Worm (Caenorhabditis elegans) whole organism, L1 larva: Measurements from ENCODE around the gene T28A8.3.
A peak's percentile ranks its signal among the peaks of the same experiment; 100 is the strongest.

ENCODE experiments used
- C04F5.9 ChIP-seq: sonication (generic microtip); optimal IDR thresholded peaks from 2 replicates; lab custom pipeline; 2016; ENCODE audit warnings: missing genetic modification characterization, missing compliant biosample characterization
- F16B12.6 ChIP-seq: fragments of 150-350 bp; optimal IDR thresholded peaks from 2 replicates; lab custom pipeline; 2014; ENCODE audit warnings: missing biosample characterization, missing genetic modification characterization
- aha-1 ChIP-seq: fragments of 150-350 bp; optimal IDR thresholded peaks from 2 replicates; lab custom pipeline; 2014; ENCODE audit warnings: missing biosample characterization, missing genetic modification characterization
- alr-1 ChIP-seq: fragments of 200-800 bp; sonication (Bioruptor generic); optimal IDR thresholded peaks from 2 replicates; lab custom pipeline; 2018; ENCODE audit warnings: borderline replicate concordance, mild to moderate bottlenecking, missing genetic modification characterization, missing compliant biosample characterization
- aly-2 ChIP-seq: fragments of 150-350 bp; optimal IDR thresholded peaks from 2 replicates; lab custom pipeline; 2014; ENCODE audit warnings: missing biosample characterization, missing genetic modification characterization
- ama-1 ChIP-seq: fragments of 150-350 bp; optimal IDR thresholded peaks from 2 replicates; lab custom pipeline; 2014
- blmp-1 ChIP-seq: fragments of 150-350 bp; optimal IDR thresholded peaks from 2 replicates; lab custom pipeline; 2014; ENCODE audit warnings: missing biosample characterization, missing genetic modification characterization
- ceh-63 ChIP-seq: fragments of 200-800 bp; sonication (Bioruptor generic); optimal IDR thresholded peaks from 2 replicates; lab custom pipeline; 2018; ENCODE audit warnings: mild to moderate bottlenecking, missing genetic modification characterization, missing compliant biosample characterization
- ceh-90 ChIP-seq: sonication (generic microtip); optimal IDR thresholded peaks from 2 replicates; lab custom pipeline; 2016; ENCODE audit warnings: missing genetic modification characterization, missing compliant biosample characterization
- dpl-1 ChIP-seq, 3 experiments: fragments of 150-350 bp in 2 of 3; sonication (generic microtip) in 1 of 3; optimal IDR thresholded peaks; 2 replicates each; lab custom pipeline; 2014 to 2017; ENCODE audit warnings: missing biosample characterization in 3 of 3, missing genetic modification characterization in 3 of 3, missing genetic modification reagents in 3 of 3
- efl-1 ChIP-seq, 4 experiments: fragments of 150-350 bp; optimal IDR thresholded peaks in 3 of 4; peaks in 1 of 4; 1 replicate in 1 of 4; 2 replicates in 3 of 4; lab custom pipeline; 2014; ENCODE audit warnings: missing biosample characterization in 2 of 4, missing genetic modification characterization in 2 of 4, missing genetic modification reagents in 2 of 4
- egl-13 ChIP-seq: sonication (generic microtip); optimal IDR thresholded peaks from 2 replicates; lab custom pipeline; 2016; ENCODE audit warnings: missing genotype, missing genetic modification reagents, missing genetic modification characterization, missing compliant biosample characterization
- egl-27 ChIP-seq, 2 experiments: fragments of 150-350 bp in 1 of 2; sonication (generic microtip); optimal IDR thresholded peaks; 3 replicates each; lab custom pipeline; 2017 to 2018; ENCODE audit warnings: missing biosample characterization in 2 of 2, missing genetic modification characterization in 2 of 2, missing genetic modification reagents in 2 of 2
- elt-2 ChIP-seq: sonication (generic microtip); optimal IDR thresholded peaks from 2 replicates; lab custom pipeline; 2016; ENCODE audit warnings: missing genetic modification characterization, mild to moderate bottlenecking, inconsistent platforms, missing compliant biosample characterization, missing genetic modification reagents
- elt-3 ChIP-seq, 6 experiments: fragments of 150-350 bp in 1 of 6; sonication (generic microtip); optimal IDR thresholded peaks; 2 replicates each; lab custom pipeline; 2017 to 2018; ENCODE audit warnings: missing biosample characterization in 6 of 6, missing genetic modification characterization in 6 of 6, inconsistent platforms in 1 of 6
- ets-5 ChIP-seq: fragments of 200-800 bp; sonication (Bioruptor generic); IDR thresholded peaks from 2 replicates; pipeline ENCODE4 v1.3.6; 2022; ENCODE audit warnings: missing genetic modification characterization, missing compliant biosample characterization
- fkh-4 ChIP-seq: sonication (generic microtip); optimal IDR thresholded peaks from 2 replicates; lab custom pipeline; 2016; ENCODE audit warnings: missing compliant biosample characterization, missing genetic modification characterization, borderline replicate concordance
- hlh-17 ChIP-seq: fragments of 200-800 bp; sonication (Bioruptor generic); optimal IDR thresholded peaks from 2 replicates; lab custom pipeline; 2018; ENCODE audit warnings: missing genetic modification characterization, mild to moderate bottlenecking, missing compliant biosample characterization, moderate library complexity, borderline replicate concordance
- hlh-4 ChIP-seq: sonication (generic microtip); optimal IDR thresholded peaks from 2 replicates; lab custom pipeline; 2016; ENCODE audit warnings: mild to moderate bottlenecking, missing genetic modification characterization, missing compliant biosample characterization
- irx-1 ChIP-seq: sonication (generic microtip); optimal IDR thresholded peaks from 2 replicates; lab custom pipeline; 2016; ENCODE audit warnings: missing genetic modification characterization, missing compliant biosample characterization
- isw-1 ChIP-seq: fragments of 200-800 bp; sonication (Bioruptor generic); IDR thresholded peaks from 2 replicates; pipeline ENCODE4 v1.3.6; 2022; ENCODE audit warnings: missing genetic modification characterization, missing compliant biosample characterization
- jun-1 ChIP-seq: fragments of 150-350 bp; optimal IDR thresholded peaks from 2 replicates; lab custom pipeline; 2014; ENCODE audit warnings: missing biosample characterization, missing genetic modification reagents, missing genetic modification characterization
- lin-14 ChIP-seq: fragments of 200-800 bp; sonication (Bioruptor generic); optimal IDR thresholded peaks from 2 replicates; lab custom pipeline; 2018; ENCODE audit warnings: mild to moderate bottlenecking, missing genetic modification characterization, moderate library complexity, missing compliant biosample characterization
- lin-35 ChIP-seq, 2 experiments: fragments of 150-350 bp; optimal IDR thresholded peaks; 2 replicates each; lab custom pipeline; 2014; ENCODE audit warnings: missing biosample characterization in 2 of 2, missing genetic modification characterization in 2 of 2, missing genetic modification reagents in 2 of 2
- lin-39 ChIP-seq: fragments of 150-350 bp; optimal IDR thresholded peaks from 2 replicates; lab custom pipeline; 2014; ENCODE audit warnings: missing biosample characterization, missing genetic modification reagents, missing genetic modification characterization
- lir-3 ChIP-seq: sonication (generic microtip); optimal IDR thresholded peaks from 2 replicates; lab custom pipeline; 2016; ENCODE audit warnings: mild to moderate bottlenecking, missing genetic modification characterization, moderate library complexity, missing compliant biosample characterization; ENCODE audit not compliant: poor library complexity
- mdl-1 ChIP-seq, 2 experiments: fragments of 150-350 bp; optimal IDR thresholded peaks; 2 replicates each; lab custom pipeline; 2014 to 2017; ENCODE audit warnings: missing biosample characterization in 2 of 2, missing genetic modification characterization in 2 of 2, inconsistent platforms in 1 of 2
- mef-2 ChIP-seq: fragments of 150-350 bp; optimal IDR thresholded peaks from 2 replicates; lab custom pipeline; 2014; ENCODE audit warnings: missing biosample characterization, missing genetic modification characterization
- nhr-237 ChIP-seq: fragments of 150-350 bp; optimal IDR thresholded peaks from 2 replicates; lab custom pipeline; 2014; ENCODE audit warnings: missing biosample characterization, missing genetic modification characterization
- nhr-28 ChIP-seq: fragments of 150-350 bp; optimal IDR thresholded peaks from 2 replicates; lab custom pipeline; 2014; ENCODE audit warnings: missing biosample characterization, missing genetic modification characterization
- nhr-71 ChIP-seq: sonication (generic microtip); optimal IDR thresholded peaks from 2 replicates; lab custom pipeline; 2016; ENCODE audit warnings: mild to moderate bottlenecking, missing genetic modification characterization, moderate library complexity, missing compliant biosample characterization
- nhr-76 ChIP-seq: sonication (generic microtip); optimal IDR thresholded peaks from 2 replicates; lab custom pipeline; 2017; ENCODE audit warnings: missing biosample characterization, missing genetic modification characterization
- nhr-84 ChIP-seq: sonication (generic microtip); optimal IDR thresholded peaks from 2 replicates; lab custom pipeline; 2017; ENCODE audit warnings: missing biosample characterization, missing genetic modification characterization
- nhr-85 ChIP-seq: sonication (generic microtip); peaks from one replicate; lab custom pipeline; 2016; ENCODE audit warnings: missing genetic modification characterization, inconsistent platforms, missing compliant biosample characterization
- pqm-1 ChIP-seq: sonication (generic microtip); optimal IDR thresholded peaks from 3 replicates; lab custom pipeline; 2017; ENCODE audit warnings: missing biosample characterization, missing genetic modification characterization
- rnt-1 ChIP-seq: sonication (generic microtip); optimal IDR thresholded peaks from 2 replicates; lab custom pipeline; 2016; ENCODE audit warnings: mild to moderate bottlenecking, missing genetic modification characterization, moderate library complexity, missing compliant biosample characterization
- sox-4 ChIP-seq: sonication (generic microtip); optimal IDR thresholded peaks from 2 replicates; lab custom pipeline; 2016; ENCODE audit warnings: missing genetic modification characterization, missing compliant biosample characterization
- sptf-1 ChIP-seq: fragments of 150-350 bp; optimal IDR thresholded peaks from 2 replicates; lab custom pipeline; 2014; ENCODE audit warnings: missing biosample characterization, missing genetic modification characterization
- swsn-7 ChIP-seq: sonication (generic microtip); optimal IDR thresholded peaks from 2 replicates; lab custom pipeline; 2016; ENCODE audit warnings: missing genetic modification characterization, missing compliant biosample characterization
- unc-130 ChIP-seq: fragments of 150-350 bp; optimal IDR thresholded peaks from 2 replicates; lab custom pipeline; 2017; ENCODE audit warnings: missing biosample characterization, missing genetic modification characterization, inconsistent platforms
- unc-30 ChIP-seq: sonication (generic microtip); optimal IDR thresholded peaks from 2 replicates; lab custom pipeline; 2017; ENCODE audit warnings: missing biosample characterization, missing genetic modification characterization
- unc-62 ChIP-seq: fragments of 150-350 bp; optimal IDR thresholded peaks from 2 replicates; lab custom pipeline; 2014; ENCODE audit warnings: missing biosample characterization, missing genetic modification reagents, missing genetic modification characterization
- unc-98 ChIP-seq: fragments of 200-800 bp; sonication (Bioruptor generic); IDR thresholded peaks from 2 replicates; pipeline ENCODE4 v1.3.6; 2022; ENCODE audit warnings: missing genetic modification characterization, missing compliant biosample characterization
- vab-15 ChIP-seq: sonication (generic microtip); optimal IDR thresholded peaks from 2 replicates; lab custom pipeline; 2017; ENCODE audit warnings: missing genotype, mild to moderate bottlenecking, missing genetic modification characterization, missing compliant biosample characterization

The T28A8.3 gene

DNA sequence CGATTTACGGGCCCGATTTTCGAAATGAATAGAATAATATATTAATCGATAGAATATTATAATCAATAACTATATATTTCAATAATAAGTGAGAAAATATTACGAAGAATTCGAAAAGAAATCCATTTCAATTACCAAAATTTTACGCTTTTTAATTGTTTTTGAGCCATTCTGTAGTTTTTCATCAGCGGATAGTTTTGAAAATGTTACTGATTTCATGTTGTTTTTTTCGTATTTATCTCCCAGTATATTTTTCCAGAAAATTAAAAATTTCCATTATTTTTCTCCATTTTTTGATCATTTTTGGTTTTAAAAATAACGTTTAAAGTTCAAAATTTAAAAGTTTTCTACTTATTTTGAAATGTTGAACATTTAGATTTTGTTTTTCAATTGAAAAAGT, at the start of gene T28A8.3:
TSS of gene T28A8.3 (plus strand) at position 301 of the 400 bp plus-strand sequence.
- TF ChIP-seq ama-1 (lab: Kevin White, UChicago) (no peak), isw-1 (no peak), C04F5.9 (tag; lab: Kevin White, UChicago) (no peak), nhr-71 (tag; lab: Kevin White, UChicago) (no peak), ceh-63 (GFP tag; lab: Kevin White, UChicago) (no peak), blmp-1 (tag; lab: Kevin White, UChicago) (no peak), pqm-1 (no peak), nhr-85 (no peak), sptf-1 (tag; lab: Kevin White, UChicago) (no peak), hlh-4 (tag; lab: Kevin White, UChicago) (no peak), vab-15 (tag; lab: Kevin White, UChicago) (no peak), lin-39 (tag; lab: Kevin White, UChicago) (no peak), elt-3 (tag; optimal IDR thresholded peaks at IDR 0.05; lab: Kevin White, UChicago) (no peak), aly-2 (tag; lab: Kevin White, UChicago) (no peak), swsn-7 (tag; lab: Kevin White, UChicago) (no peak), dpl-1 (GFP tag; optimal IDR thresholded peaks at IDR 0.05; lab: Kevin White, UChicago) (no peak), ets-5 (no peak)
- TF ChIP-seq, all 84 proteins: peak for 0

DNA sequence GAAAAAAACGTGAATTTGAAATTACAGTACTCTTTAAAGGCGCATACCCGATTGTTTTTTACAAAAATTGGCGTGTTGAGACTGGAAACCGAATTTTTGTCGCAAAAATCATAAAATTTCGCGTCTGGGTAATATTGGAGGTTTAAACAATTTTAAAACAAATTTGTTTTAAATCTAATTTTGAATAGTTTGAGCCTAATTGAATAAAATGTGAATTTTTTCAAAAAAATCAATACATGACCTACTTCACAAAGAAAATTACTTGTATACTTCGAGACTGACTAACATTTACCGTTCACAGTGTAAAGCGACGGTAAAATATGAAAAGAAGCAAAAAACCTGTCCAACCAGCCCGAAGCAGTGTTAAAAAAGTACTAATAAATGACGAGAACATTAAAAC, 48.5 kb upstream of the T28A8.3 start:
- TF ChIP-seq nhr-28 (tag; lab: Kevin White, UChicago) (no peak), elt-2 (tag; lab: Kevin White, UChicago) (no peak), hlh-4 (tag; lab: Kevin White, UChicago) (no peak), C04F5.9 (tag; lab: Kevin White, UChicago) (no peak), nhr-76 (tag; lab: Kevin White, UChicago) (no peak), sox-4 (tag; lab: Kevin White, UChicago) (no peak), efl-1 (optimal IDR thresholded peaks at IDR 0.05; lab: Kevin White, UChicago) (no peak), efl-1 (GFP tag; optimal IDR thresholded peaks at IDR 0.05 in 1 of 2; lab: Kevin White, UChicago) (no peak), aly-2 (tag; lab: Kevin White, UChicago) (no peak), mdl-1 (tag; optimal IDR thresholded peaks at IDR 0.05; lab: Kevin White, UChicago) (no peak), lir-3 (tag; lab: Kevin White, UChicago) (no peak), alr-1 (tag; lab: Kevin White, UChicago) (no peak), nhr-84 (tag; lab: Kevin White, UChicago) (no peak), aha-1 (tag; lab: Kevin White, UChicago) (no peak), vab-15 (tag; lab: Kevin White, UChicago) (no peak), lin-35 (GFP tag; optimal IDR thresholded peaks at IDR 0.05; lab: Kevin White, UChicago) (no peak), swsn-7 (tag; lab: Kevin White, UChicago) (no peak), jun-1 (tag; lab: Kevin White, UChicago) (no peak)

DNA sequence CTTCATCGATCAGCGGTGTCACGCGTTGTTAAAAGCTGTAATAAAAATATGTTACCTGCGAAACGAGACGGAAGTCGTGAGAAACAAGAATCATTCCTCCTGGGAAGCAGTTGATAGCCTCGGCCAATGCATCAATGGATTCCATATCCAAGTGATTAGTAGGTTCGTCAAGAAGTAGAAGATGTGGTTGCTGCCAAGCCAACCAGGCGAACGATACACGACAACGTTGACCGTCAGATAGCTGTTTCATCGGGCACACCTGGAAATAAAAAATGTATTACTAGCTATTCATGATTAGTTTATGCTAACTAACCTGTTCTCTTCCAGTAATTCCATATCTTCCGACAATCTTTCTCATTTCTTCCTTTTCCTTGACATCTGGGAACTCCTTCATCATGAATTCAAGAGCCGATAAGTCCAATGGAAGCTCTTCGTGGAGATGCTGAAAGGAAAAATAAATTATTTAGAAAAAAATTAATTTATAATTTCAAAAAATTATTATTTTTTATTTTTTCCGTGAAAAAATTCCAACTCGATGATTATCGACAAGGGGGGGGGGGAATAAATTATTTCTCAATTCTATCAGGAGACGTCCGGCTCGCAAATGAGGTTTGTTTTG, 46.7 kb upstream of the T28A8.3 start, which contains the start of gene tag-164:
TSS of gene tag-164 (plus strand) at position 569 of the 619 bp plus-strand sequence.
- TF ChIP-seq irx-1 (no peak), pqm-1 (no peak), unc-98 (no peak), unc-30 (tag; lab: Kevin White, UChicago) (no peak)

DNA sequence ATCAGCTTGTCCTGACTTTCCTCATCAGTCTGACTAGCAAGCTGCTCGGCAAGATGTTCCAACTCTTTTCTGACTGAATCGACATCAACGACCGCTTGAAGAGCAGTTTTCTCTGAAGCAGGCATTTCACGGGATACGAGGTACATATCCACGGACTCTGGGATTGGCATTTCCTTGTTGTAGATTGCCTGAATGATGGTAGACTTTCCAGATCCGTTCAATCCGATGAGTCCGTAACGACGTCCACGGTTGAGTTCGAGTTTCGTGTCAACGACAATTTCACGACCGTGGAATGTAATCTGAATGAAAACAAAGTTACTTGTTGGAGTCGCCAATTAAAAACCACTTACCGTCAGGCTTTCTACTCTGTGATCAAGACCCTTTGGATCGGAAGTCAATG, 44.3 kb upstream of the T28A8.3 start:
- TF ChIP-seq nhr-237 (no peak), unc-130 (tag; lab: Kevin White, UChicago) (no peak), mef-2 (tag; lab: Kevin White, UChicago) (no peak), blmp-1 (tag; lab: Kevin White, UChicago) (no peak), F16B12.6 (tag; lab: Kevin White, UChicago) (no peak), unc-62 (GFP tag; lab: Kevin White, UChicago) (no peak), egl-27 (tag; optimal IDR thresholded peaks at IDR 0.05; lab: Kevin White, UChicago) (no peak), irx-1 (no peak), egl-13 (tag; lab: Kevin White, UChicago) (no peak), ceh-90 (tag; lab: Kevin White, UChicago) (no peak), efl-1 (optimal IDR thresholded peaks at IDR 0.05; lab: Kevin White, UChicago) (no peak), efl-1 (GFP tag; optimal IDR thresholded peaks at IDR 0.05 in 1 of 2; lab: Kevin White, UChicago) (peak in 1 of 2 experiments; percentile 61), nhr-85 (peak; percentile 67), fkh-4 (tag; lab: Kevin White, UChicago) (no peak), aha-1 (tag; lab: Kevin White, UChicago) (no peak), rnt-1 (tag; lab: Kevin White, UChicago) (no peak), lin-14 (GFP tag; lab: Kevin White, UChicago) (no peak), hlh-17 (GFP tag; lab: Kevin White, UChicago) (no peak), mdl-1 (tag; optimal IDR thresholded peaks at IDR 0.05; lab: Kevin White, UChicago) (no peak)
